Fruit fly (Drosophila melanogaster) whole organism, embryonic: ENCODE measurements around the gene qless.

ENCODE experiments used
- CG1024 ChIP-seq: fragments of 200-800 bp; sonication (Bioruptor generic); IDR thresholded peaks from 2 replicates; pipeline ENCODE4 v1.3.6; 2022; ENCODE audit warnings: missing biosample characterization, missing genetic modification characterization
- CG11247 ChIP-seq: fragments of 200-800 bp; sonication (Bioruptor generic); IDR thresholded peaks from 2 replicates; pipeline ENCODE4 v1.3.6; 2022; ENCODE audit warnings: missing biosample characterization, missing genetic modification characterization
- CG11723 ChIP-seq: fragments of 200-800 bp; sonication (Bioruptor generic); optimal IDR thresholded peaks from 2 replicates; lab custom pipeline; 2017; ENCODE audit warnings: missing biosample characterization, mild to moderate bottlenecking, missing genetic modification characterization
- CG12942 ChIP-seq: fragments of 200-800 bp; sonication (Bioruptor generic); optimal IDR thresholded peaks from 3 replicates; lab custom pipeline; 2016; ENCODE audit warnings: missing biosample characterization, missing genetic modification characterization
- CG17328 ChIP-seq: fragments of 200-800 bp; sonication (Bioruptor generic); IDR thresholded peaks from 2 replicates; pipeline ENCODE4 v1.3.6; 2022; ENCODE audit warnings: missing biosample characterization, missing genetic modification characterization
- CG17359 ChIP-seq: fragments of 200-800 bp; sonication (Bioruptor generic); optimal IDR thresholded peaks from 3 replicates; lab custom pipeline; 2018; ENCODE audit warnings: missing biosample characterization, mild to moderate bottlenecking, missing genetic modification characterization, moderate library complexity
- CG17361 ChIP-seq: fragments of 200-800 bp; sonication (Bioruptor generic); IDR thresholded peaks from 3 replicates; pipeline ENCODE4 v1.3.6; 2022; ENCODE audit warnings: missing biosample characterization, missing genetic modification characterization
- CG17829 ChIP-seq: fragments of 200-800 bp; optimal IDR thresholded peaks from 2 replicates; lab custom pipeline; 2019; ENCODE audit warnings: missing biosample characterization, mild to moderate bottlenecking, missing genetic modification characterization, moderate library complexity
- CG1792 ChIP-seq: fragments of 200-800 bp; sonication (Bioruptor generic); optimal IDR thresholded peaks from 2 replicates; lab custom pipeline; 2016; ENCODE audit warnings: missing biosample characterization, missing genetic modification characterization
- CG2129 ChIP-seq: fragments of 200-800 bp; sonication (Bioruptor generic); IDR thresholded peaks from 2 replicates; pipeline ENCODE4 v1.3.6; 2022; ENCODE audit warnings: missing biosample characterization, missing genetic modification characterization; ENCODE audit not compliant: partially characterized antibody
- CG3065 ChIP-seq: fragments of 200-800 bp; sonication (Bioruptor generic); optimal IDR thresholded peaks from 2 replicates; lab custom pipeline; 2016; ENCODE audit warnings: missing biosample characterization, missing genetic modification characterization
- CG3281 ChIP-seq: fragments of 200-800 bp; sonication (Bioruptor generic); optimal IDR thresholded peaks from 3 replicates; lab custom pipeline; 2017; ENCODE audit warnings: missing biosample characterization, mild to moderate bottlenecking, missing genetic modification characterization
- CG3726 ChIP-seq: fragments of 200-800 bp; sonication (Bioruptor generic); IDR thresholded peaks from 3 replicates; pipeline ENCODE4, ENCODE4 v1.3.6; 2022; ENCODE audit warnings: missing biosample characterization, missing genetic modification characterization
- CG4404 ChIP-seq: fragments of 200-800 bp; sonication (Bioruptor generic); IDR thresholded peaks from 2 replicates; pipeline ENCODE4 v1.3.6; 2022; ENCODE audit warnings: missing biosample characterization, missing genetic modification characterization
- CG8281 ChIP-seq: fragments of 200-800 bp; sonication (Bioruptor generic); optimal IDR thresholded peaks from 2 replicates; lab custom pipeline; 2018; ENCODE audit warnings: missing biosample characterization, mild to moderate bottlenecking, missing genetic modification characterization, moderate library complexity
- CrebB ChIP-seq: fragments of 200-800 bp; sonication (Bioruptor generic); optimal IDR thresholded peaks from 3 replicates; lab custom pipeline; 2018; ENCODE audit warnings: missing biosample characterization, mild to moderate bottlenecking, missing genetic modification characterization
- Dek ChIP-seq: fragments of 200-800 bp; sonication (Bioruptor generic); optimal IDR thresholded peaks from 3 replicates; lab custom pipeline; 2019; ENCODE audit warnings: missing biosample characterization, mild to moderate bottlenecking, missing genetic modification characterization, moderate library complexity
- Dll ChIP-seq: fragments of 200-800 bp; sonication (Bioruptor generic); IDR thresholded peaks from 4 replicates; pipeline ENCODE4 v1.3.6; 2022; ENCODE audit warnings: missing biosample characterization, missing genetic modification characterization; ENCODE audit not compliant: partially characterized antibody
- Doc2 ChIP-seq: fragments of 200-800 bp; sonication (Bioruptor generic); IDR thresholded peaks from 2 replicates; pipeline ENCODE4 v1.3.6; 2022; ENCODE audit warnings: missing biosample characterization, missing genetic modification characterization
- HLH4C ChIP-seq: fragments of 200-800 bp; sonication (Bioruptor generic); IDR thresholded peaks from 3 replicates; pipeline ENCODE4 v1.3.6; 2022; ENCODE audit warnings: missing biosample characterization, missing genetic modification characterization; ENCODE audit not compliant: partially characterized antibody
- HLHmδ ChIP-seq: fragments of 200-800 bp; sonication (Bioruptor generic); optimal IDR thresholded peaks from 2 replicates; lab custom pipeline; 2018; ENCODE audit warnings: missing biosample characterization, mild to moderate bottlenecking, missing genetic modification characterization, moderate library complexity
- Hr39 ChIP-seq: fragments of >200 bp; optimal IDR thresholded peaks from 2 replicates; lab custom pipeline; 2017
- MBD-R2 ChIP-seq: fragments of 200-800 bp; sonication (Bioruptor generic); IDR thresholded peaks from 2 replicates; pipeline ENCODE4 v1.3.6; 2022; ENCODE audit warnings: missing biosample characterization, missing genetic modification characterization
- Max ChIP-seq: fragments of 200-800 bp; sonication (Bioruptor generic); optimal IDR thresholded peaks from 2 replicates; lab custom pipeline; 2016; ENCODE audit warnings: missing biosample characterization, mild to moderate bottlenecking, missing genetic modification characterization
- Mes4 ChIP-seq: fragments of 200-800 bp; sonication (Bioruptor generic); optimal IDR thresholded peaks from 2 replicates; lab custom pipeline; 2016; ENCODE audit warnings: missing biosample characterization, missing genetic modification characterization
- Myb ChIP-seq: fragments of 200-800 bp; sonication (Bioruptor generic); optimal IDR thresholded peaks from 2 replicates; lab custom pipeline; 2016; ENCODE audit warnings: missing biosample characterization, missing genetic modification characterization
- NfI ChIP-seq: fragments of 200-800 bp; sonication (Bioruptor generic); optimal IDR thresholded peaks from 3 replicates; lab custom pipeline; 2018; ENCODE audit warnings: missing biosample characterization, mild to moderate bottlenecking, missing genetic modification characterization, moderate library complexity
- Side ChIP-seq: fragments of 200-800 bp; sonication (Bioruptor generic); optimal IDR thresholded peaks from 2 replicates; lab custom pipeline; 2016; ENCODE audit warnings: missing biosample characterization, missing genetic modification characterization
- Six4 ChIP-seq: fragments of 200-800 bp; sonication (Bioruptor generic); optimal IDR thresholded peaks from 2 replicates; lab custom pipeline; 2016; ENCODE audit warnings: missing biosample characterization, missing genetic modification characterization
- Sry-β ChIP-seq: fragments of 200-800 bp; sonication (Bioruptor generic); optimal IDR thresholded peaks from 2 replicates; lab custom pipeline; 2018; ENCODE audit warnings: missing biosample characterization, mild to moderate bottlenecking, missing genetic modification characterization, moderate library complexity
- Sry-δ ChIP-seq: fragments of 200-800 bp; sonication (Bioruptor generic); optimal IDR thresholded peaks from 2 replicates; lab custom pipeline; 2016; ENCODE audit warnings: missing biosample characterization, missing genetic modification characterization
- ac ChIP-seq: fragments of 200-800 bp; sonication (Bioruptor generic); optimal IDR thresholded peaks from 3 replicates; lab custom pipeline; 2017; ENCODE audit warnings: missing biosample characterization, mild to moderate bottlenecking, missing genetic modification characterization
- btn ChIP-seq: fragments of 200-800 bp; sonication (Bioruptor generic); optimal IDR thresholded peaks from 2 replicates; lab custom pipeline; 2016; ENCODE audit warnings: missing biosample characterization, missing genetic modification characterization
- chn ChIP-seq: fragments of 200-800 bp; sonication (Bioruptor generic); optimal IDR thresholded peaks from 2 replicates; lab custom pipeline; 2016; ENCODE audit warnings: missing biosample characterization, missing genetic modification characterization
- dpn ChIP-seq, 2 experiments: fragments of 200-800 bp; sonication (Bioruptor generic); optimal IDR thresholded peaks; 3 replicates each; lab custom pipeline; 2016; ENCODE audit warnings: missing biosample characterization in 2 of 2, missing genetic modification characterization in 2 of 2
- dysf ChIP-seq: fragments of 200-800 bp; sonication (Bioruptor generic); IDR thresholded peaks from 3 replicates; pipeline ENCODE4 v1.3.6; 2022; ENCODE audit warnings: missing biosample characterization, missing genetic modification characterization
- emc ChIP-seq: fragments of 200-800 bp; sonication (Bioruptor generic); optimal IDR thresholded peaks from 2 replicates; lab custom pipeline; 2016; ENCODE audit warnings: missing biosample characterization, missing genetic modification characterization
- eve ChIP-seq, 2 experiments: fragments of >200 bp; optimal IDR thresholded peaks; 2 replicates each; lab custom pipeline; 2017; ENCODE audit warnings: missing biosample characterization in 2 of 2, missing genetic modification characterization in 2 of 2
- fd96Cb ChIP-seq: fragments of 200-800 bp; sonication (Bioruptor generic); optimal IDR thresholded peaks from 2 replicates; lab custom pipeline; 2018; ENCODE audit warnings: missing biosample characterization, mild to moderate bottlenecking, missing genetic modification characterization, moderate library complexity
- gro ChIP-seq: fragments of 200-800 bp; sonication (Bioruptor generic); optimal IDR thresholded peaks from 2 replicates; lab custom pipeline; 2016; ENCODE audit warnings: missing biosample characterization, missing genetic modification characterization
- nom ChIP-seq: fragments of 200-800 bp; sonication (Bioruptor generic); optimal IDR thresholded peaks from 2 replicates; lab custom pipeline; 2017; ENCODE audit warnings: missing biosample characterization, missing genetic modification characterization, mild to moderate bottlenecking, moderate library complexity, missing genetic modification reagents
- oc ChIP-seq: fragments of 200-800 bp; sonication (Bioruptor generic); optimal IDR thresholded peaks from 2 replicates; lab custom pipeline; 2018; ENCODE audit warnings: missing biosample characterization, mild to moderate bottlenecking, missing genetic modification characterization, moderate library complexity
- otp ChIP-seq: fragments of 200-800 bp; sonication (Bioruptor generic); IDR thresholded peaks from 3 replicates; pipeline ENCODE4, ENCODE4 v1.3.6; 2022; ENCODE audit warnings: missing biosample characterization, missing genetic modification characterization
- pb ChIP-seq: fragments of 200-800 bp; sonication (Bioruptor generic); optimal IDR thresholded peaks from 3 replicates; lab custom pipeline; 2016; ENCODE audit warnings: missing biosample characterization, missing genetic modification characterization
- salm ChIP-seq: fragments of 200-800 bp; sonication (Bioruptor generic); optimal IDR thresholded peaks from 2 replicates; lab custom pipeline; 2018; ENCODE audit warnings: missing biosample characterization, mild to moderate bottlenecking, missing genetic modification characterization
- scrt ChIP-seq: fragments of 200-800 bp; sonication (Bioruptor generic); optimal IDR thresholded peaks from 2 replicates; lab custom pipeline; 2018; ENCODE audit warnings: missing biosample characterization, mild to moderate bottlenecking, missing genetic modification characterization, moderate library complexity
- sna ChIP-seq: fragments of 200-800 bp; sonication (Bioruptor generic); IDR thresholded peaks from 2 replicates; pipeline ENCODE4 v1.3.6; 2022; ENCODE audit warnings: missing biosample characterization, missing genetic modification characterization; ENCODE audit not compliant: partially characterized antibody
- stwl ChIP-seq: fragments of 200-800 bp; sonication (Bioruptor generic); optimal IDR thresholded peaks from 3 replicates; lab custom pipeline; 2018; ENCODE audit warnings: missing biosample characterization, mild to moderate bottlenecking, missing genetic modification characterization, moderate library complexity
- sug ChIP-seq: fragments of 200-800 bp; optimal IDR thresholded peaks from 2 replicates; lab custom pipeline; 2019; ENCODE audit warnings: missing biosample characterization, mild to moderate bottlenecking, missing genetic modification characterization, moderate library complexity
- trem ChIP-seq: fragments of 200-800 bp; optimal IDR thresholded peaks from 3 replicates; lab custom pipeline; 2019; ENCODE audit warnings: missing biosample characterization, mild to moderate bottlenecking, missing genetic modification characterization, moderate library complexity
- zen ChIP-seq: fragments of 200-800 bp; sonication (Bioruptor generic); optimal IDR thresholded peaks from 3 replicates; lab custom pipeline; 2018; ENCODE audit warnings: missing biosample characterization, mild to moderate bottlenecking, missing genetic modification characterization, moderate library complexity
- zfh1 ChIP-seq: fragments of 200-800 bp; sonication (Bioruptor generic); IDR thresholded peaks from 3 replicates; pipeline ENCODE4 v1.3.6; 2022; ENCODE audit warnings: missing biosample characterization, missing genetic modification characterization

The qless gene

DNA sequence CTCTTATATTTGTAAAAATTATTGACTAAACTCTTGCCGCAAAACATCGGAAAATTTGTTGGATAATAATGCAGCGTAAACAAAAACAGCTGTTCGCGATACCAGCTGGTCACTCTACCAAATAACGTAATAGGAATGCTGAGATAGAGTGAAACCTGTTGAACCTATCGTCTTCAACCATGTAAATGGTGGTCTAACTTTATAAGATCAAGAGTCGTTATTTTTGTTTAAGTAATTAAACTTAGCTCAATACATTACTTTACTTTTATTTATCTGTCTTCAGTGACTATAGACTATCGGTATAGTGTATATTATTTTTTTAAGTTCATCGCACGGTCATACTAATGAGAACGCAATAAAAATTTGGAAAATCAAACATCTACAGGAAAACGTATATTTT is 2.4 kb upstream of the qless start, which contains the start of the genes CG1750 and spn-F (continued):
- TF ChIP-seq HLH4C (GFP tag; lab: Robert Waterston, UW) (0 out of 3 replicates have a peak, but pooled peaks have one; percentile 30), sna (GFP tag; lab: Robert Waterston, UW) (peak; percentile 85), pb (GFP tag; lab: Kevin White, UChicago) (no peak), Sry-δ (GFP tag; lab: Kevin White, UChicago) (peak; percentile 75), CG3726 (no peak), HLHmδ (GFP tag; lab: Kevin White, UChicago) (no peak), ac (GFP tag; lab: Kevin White, UChicago) (no peak), eve (GFP tag; optimal IDR thresholded peaks at IDR 0.05; lab: Kevin White, UChicago) (no peak), Side (GFP tag; lab: Kevin White, UChicago) (no peak), CG3281 (GFP tag; lab: Kevin White, UChicago) (no peak), oc (no peak), Six4 (GFP tag; lab: Kevin White, UChicago) (no peak), gro (peak; percentile 5), zfh1 (no peak), CrebB (tag; lab: Kevin White, UChicago) (no peak), dysf (GFP tag; lab: Robert Waterston, UW) (no peak), CG17328 (GFP tag; lab: Robert Waterston, UW) (no peak), NfI (GFP tag; lab: Kevin White, UChicago) (no peak), fd96Cb (tag; lab: Kevin White, UChicago) (no peak), emc (GFP tag; lab: Kevin White, UChicago) (no peak), zen (tag; lab: Kevin White, UChicago) (no peak), CG1792 (GFP tag; lab: Kevin White, UChicago) (no peak), sug (peak; percentile 13), trem (tag; lab: Kevin White, UChicago) (peak; percentile 62), stwl (peak; percentile 64), CG17829 (tag; lab: Kevin White, UChicago) (peak; percentile 28), CG11723 (GFP tag; lab: Kevin White, UChicago) (no peak), CG12942 (GFP tag; lab: Kevin White, UChicago) (no peak), Sry-β (peak; percentile 28), salm (tag; lab: Kevin White, UChicago) (no peak), Dll (GFP tag; lab: Robert Waterston, UW) (peak; percentile 89), btn (GFP tag; lab: Kevin White, UChicago) (no peak), dpn (GFP tag; optimal IDR thresholded peaks at IDR 0.05; lab: Kevin White, UChicago) (no peak), otp (GFP tag; lab: Robert Waterston, UW) (no peak), Dek (tag; lab: Kevin White, UChicago) (no peak), CG2129 (peak; percentile 56; the same call in 1 of the 2 replicates), CG11247 (GFP tag; lab: Robert Waterston, UW) (no peak), nom (GFP tag; lab: Kevin White, UChicago) (no peak), CG3065 (GFP tag; lab: Kevin White, UChicago) (no peak), CG17359 (tag; lab: Kevin White, UChicago) (no peak), Hr39 (lab: Kevin White, UChicago) (no peak), Max (GFP tag; lab: Kevin White, UChicago) (no peak), CG17361 (0 out of 3 replicates have a peak, but pooled peaks have one; percentile 19), CG8281 (tag; lab: Kevin White, UChicago) (no peak), Myb (GFP tag; lab: Kevin White, UChicago) (no peak), CG1024 (GFP tag; lab: Robert Waterston, UW) (no peak), Doc2 (GFP tag; lab: Robert Waterston, UW) (no peak), scrt (GFP tag; lab: Kevin White, UChicago) (peak; percentile 91), chn (GFP tag; lab: Kevin White, UChicago) (no peak), MBD-R2 (GFP tag; lab: Robert Waterston, UW) (peak; percentile 82), Mes4 (GFP tag; lab: Kevin White, UChicago) (no peak), CG4404 (GFP tag; lab: Robert Waterston, UW) (no peak)
